Worm (Caenorhabditis elegans): ENCODE measurements around the gene srh-4.

srh-4 gene

DNA sequence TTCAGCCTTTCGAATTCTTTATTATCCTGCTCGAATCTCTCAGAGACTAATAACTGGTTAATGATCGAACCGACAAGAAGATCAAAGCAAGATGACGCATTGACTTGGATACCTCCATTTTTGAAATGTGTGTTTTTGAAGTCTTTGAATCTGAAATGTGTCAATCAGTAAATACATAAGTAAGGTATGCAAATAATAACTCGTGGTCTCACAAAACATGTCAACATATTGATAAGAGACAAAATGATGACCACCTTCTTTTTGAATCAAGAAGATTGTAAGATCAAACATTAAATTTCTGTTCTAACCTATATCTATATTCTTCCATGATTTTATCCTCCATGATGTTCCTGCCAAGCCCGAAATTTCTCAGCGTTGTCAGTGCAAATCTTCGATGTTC, 40.6 kb upstream of the srh-4 start:
- no peak for TF ChIP-seq nhr-23 (tag; optimal IDR thresholded peaks at IDR 0.05)

DNA sequence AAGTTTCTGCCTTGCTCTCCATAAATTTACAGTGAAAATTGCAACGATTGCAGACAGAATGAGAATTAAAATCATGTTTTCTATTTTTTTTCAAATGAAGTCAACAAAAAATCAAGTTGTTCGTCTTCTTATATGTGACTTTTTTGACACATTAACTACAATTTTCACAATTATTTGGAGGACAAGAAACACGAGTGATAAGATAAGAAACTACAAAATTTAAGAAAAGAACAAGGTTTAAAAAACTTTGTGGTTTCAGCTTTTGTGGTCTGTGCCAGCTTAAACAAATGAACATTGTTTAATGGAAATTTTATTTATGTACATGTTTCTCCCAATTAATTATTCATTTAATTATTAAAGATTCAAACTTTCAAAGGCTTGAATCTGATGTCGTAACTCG, 39.9 kb upstream of the srh-4 start, which contains the start of gene cyp-34A9:
Gene cyp-34A9 (minus strand): TSS at position 131 of the 400 bp plus-strand sequence.
- TF ChIP-seq fos-1 (tag; optimal IDR thresholded peaks at IDR 0.05) (peak; percentile 36), sma-9 (GFP tag; optimal IDR thresholded peaks at IDR 0.05) (peak; percentile 58), sma-9 (tag; optimal IDR thresholded peaks at IDR 0.05) (no peak), egl-27 (tag; optimal IDR thresholded peaks at IDR 0.05) (no peak)

DNA sequence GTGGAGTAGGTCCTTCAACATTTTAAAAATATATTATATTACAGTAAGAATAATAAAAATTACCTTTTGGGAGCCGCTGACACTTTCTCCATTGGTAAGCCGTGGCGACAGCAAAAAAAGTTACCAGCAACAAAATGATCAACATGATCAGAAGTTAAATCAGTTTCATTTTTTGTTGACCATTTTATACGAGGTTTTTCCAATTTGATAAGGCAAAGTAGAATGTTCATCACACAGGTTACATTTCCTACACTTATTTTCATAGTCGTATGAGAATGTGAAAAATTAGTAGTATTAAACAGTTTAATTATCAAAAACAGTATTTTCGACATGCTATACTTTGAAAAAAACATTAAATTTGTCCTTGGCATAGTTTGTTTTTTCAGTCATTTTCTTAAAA, 37.4 kb upstream of the srh-4 start, which contains the start of gene cyp-34A10:
Gene cyp-34A10 (minus strand): TSS at position 146 of the 400 bp plus-strand sequence.
- no peak for TF ChIP-seq sem-4 (tag; optimal IDR thresholded peaks at IDR 0.05)
- TF ChIP-seq ztf-11 (tag; optimal IDR thresholded peaks at IDR 0.05) = no peak
- TF ChIP-seq nhr-10 (tag; optimal IDR thresholded peaks at IDR 0.05) = no peak
- no peak for TF ChIP-seq ceh-16 (tag; optimal IDR thresholded peaks at IDR 0.05)
- TF ChIP-seq ZK546.5 (tag; optimal IDR thresholded peaks at IDR 0.05) = no peak
- TF ChIP-seq skn-1 (tag; optimal IDR thresholded peaks at IDR 0.05) = no peak

DNA sequence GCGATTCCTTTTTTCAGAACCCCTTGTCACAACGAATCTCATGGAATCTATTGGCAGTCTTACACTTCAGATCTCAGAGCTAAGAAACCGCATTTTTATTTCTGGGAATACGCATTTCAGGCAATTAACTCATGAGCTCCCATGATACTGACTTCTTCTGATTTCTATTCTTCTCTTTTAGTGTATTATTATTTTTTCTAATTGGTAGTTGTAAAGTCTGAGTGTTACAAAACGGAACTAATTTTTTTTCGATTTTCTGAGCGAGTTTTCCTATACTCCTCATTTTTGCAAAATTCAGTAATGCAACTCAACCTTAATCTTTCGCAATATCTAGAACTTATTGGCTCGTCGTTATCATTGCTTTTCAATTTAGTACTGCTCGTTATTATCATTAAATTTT, 35.9 kb upstream of the srh-4 start, which contains the start of gene str-82:
Gene str-82 (plus strand): TSS at position 301 of the 400 bp plus-strand sequence.
- no peak for TF ChIP-seq nhr-23 (tag; optimal IDR thresholded peaks at IDR 0.05)
- TF ChIP-seq egl-27 (tag; optimal IDR thresholded peaks at IDR 0.05) = no peak
- no peak for TF ChIP-seq ceh-16 (tag; optimal IDR thresholded peaks at IDR 0.05)
- no peak for TF ChIP-seq ZK546.5 (tag; optimal IDR thresholded peaks at IDR 0.05)

DNA sequence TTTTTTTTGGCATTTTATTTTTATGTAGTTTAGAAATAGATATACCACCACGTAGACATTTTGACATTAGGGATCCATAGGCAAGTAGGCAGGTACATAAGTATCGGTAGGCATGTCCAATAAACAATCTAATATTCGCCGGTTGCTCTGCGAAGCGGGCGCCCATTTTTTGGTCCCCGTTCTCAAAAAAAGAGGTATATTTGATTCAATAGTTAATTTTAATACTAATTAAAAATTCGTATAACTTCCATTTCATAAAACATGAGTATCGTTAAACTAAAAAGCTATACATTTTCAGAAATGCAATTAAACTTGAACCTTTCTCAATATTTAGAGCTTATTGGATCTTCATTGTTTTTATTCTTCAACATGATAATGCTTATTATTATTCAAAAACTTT, 33.3 kb upstream of the srh-4 start, which contains the start of gene str-83:
Gene str-83 (plus strand): TSS at position 301 of the 400 bp plus-strand sequence.
- no peak for TF ChIP-seq C34F6.9 (tag; optimal IDR thresholded peaks at IDR 0.05)
- TF ChIP-seq ceh-82 (tag; optimal IDR thresholded peaks at IDR 0.05) = no peak
- no peak for TF ChIP-seq blmp-1 (tag; optimal IDR thresholded peaks at IDR 0.05; ENCODE audit: insufficient read depth)
- TF ChIP-seq skn-1 (tag; optimal IDR thresholded peaks at IDR 0.05) = no peak
- TF ChIP-seq nhr-12 (tag; optimal IDR thresholded peaks at IDR 0.05) = no peak
- no peak for TF ChIP-seq lsy-2 (tag; optimal IDR thresholded peaks at IDR 0.05)
- no peak for TF ChIP-seq sma-3 (GFP tag; optimal IDR thresholded peaks at IDR 0.05)
- TF ChIP-seq nhr-77 (tag; optimal IDR thresholded peaks at IDR 0.05) = no peak
- no peak for TF ChIP-seq unc-39 (tag; optimal IDR thresholded peaks at IDR 0.05)
- TF ChIP-seq ceh-16 (tag; optimal IDR thresholded peaks at IDR 0.05) = no peak
- TF ChIP-seq R02D3.7 (tag; optimal IDR thresholded peaks at IDR 0.05) = no peak
- no peak for TF ChIP-seq mab-5 (tag; optimal IDR thresholded peaks at IDR 0.05)
- TF ChIP-seq ama-1 (optimal IDR thresholded peaks at IDR 0.05) = no peak
- TF ChIP-seq ztf-4 (tag; optimal IDR thresholded peaks at IDR 0.05) = no peak
- TF ChIP-seq nhr-6 (tag; optimal IDR thresholded peaks at IDR 0.05) = no peak
- TF ChIP-seq aly-2 (tag; optimal IDR thresholded peaks at IDR 0.05) = no peak
- no peak for TF ChIP-seq lin-13 (GFP tag; optimal IDR thresholded peaks at IDR 0.05)

DNA sequence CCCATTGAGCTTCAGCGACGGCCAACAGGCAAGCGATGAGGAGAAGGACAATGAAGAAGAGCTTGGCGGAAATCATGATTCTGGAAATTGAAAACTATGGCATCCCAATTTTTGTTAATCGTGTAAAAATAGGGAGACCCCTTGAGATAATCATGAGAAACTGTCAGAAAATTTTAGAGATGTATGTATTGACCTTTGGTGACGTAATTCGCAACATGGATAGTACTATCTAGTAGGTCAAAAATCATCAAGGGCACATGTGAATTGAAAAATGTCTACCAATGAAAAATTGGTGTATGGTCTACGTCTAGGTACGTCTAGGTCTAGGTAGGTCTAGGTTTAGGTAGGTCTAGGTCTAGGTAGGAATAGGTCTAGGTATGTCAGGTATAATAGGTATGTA, 31.2 kb upstream of the srh-4 start, which contains the start of gene nlp-34:
Gene nlp-34 (minus strand): TSS at position 82 of the 400 bp plus-strand sequence.
- no peak for TF ChIP-seq ztf-11 (tag; optimal IDR thresholded peaks at IDR 0.05)
- no peak for TF ChIP-seq sem-4 (tag; optimal IDR thresholded peaks at IDR 0.05)
- TF ChIP-seq ztf-1 (GFP tag; conservative IDR thresholded peaks at IDR 0.05) = no peak
- TF ChIP-seq nhr-25 (tag; optimal IDR thresholded peaks at IDR 0.05) = no peak
- TF ChIP-seq nhr-10 (tag; optimal IDR thresholded peaks at IDR 0.05) = no peak
- TF ChIP-seq elt-1 (tag; optimal IDR thresholded peaks at IDR 0.05) = no peak

DNA sequence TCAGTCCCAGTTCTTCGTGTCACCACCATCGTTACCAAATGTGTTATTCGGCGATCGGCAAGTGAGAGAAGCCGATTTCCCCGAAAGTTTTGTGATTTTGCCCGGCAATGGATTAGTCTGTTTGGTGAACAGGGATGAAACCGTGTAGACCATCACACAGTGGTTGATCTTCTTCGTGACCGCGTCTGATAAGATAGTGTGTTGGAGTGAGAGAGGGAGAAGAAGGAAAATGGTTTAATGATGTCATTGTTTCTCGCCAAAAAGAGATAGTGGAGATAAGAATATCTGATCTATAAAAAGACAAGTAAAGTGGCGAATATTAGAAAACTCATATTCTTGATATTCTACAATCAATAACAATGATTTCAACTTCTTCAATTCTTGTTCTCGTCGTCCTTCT, 30.5 kb upstream of the srh-4 start, which contains the start of gene nlp-31:
Gene nlp-31 (plus strand): TSS at position 237 of the 400 bp plus-strand sequence.
- TF ChIP-seq nhr-237 (tag; optimal IDR thresholded peaks at IDR 0.05) (no peak), gmeb-1 (tag; optimal IDR thresholded peaks at IDR 0.05) (no peak), ceh-82 (tag; optimal IDR thresholded peaks at IDR 0.05) (no peak), sma-9 (GFP tag; optimal IDR thresholded peaks at IDR 0.05) (peak; percentile 69), sma-9 (tag; optimal IDR thresholded peaks at IDR 0.05) (no peak), nhr-11 (tag; optimal IDR thresholded peaks at IDR 0.05) (no peak), skn-1 (tag; optimal IDR thresholded peaks at IDR 0.05) (no peak), crh-2 (tag; optimal IDR thresholded peaks at IDR 0.05) (peak; percentile 5), nhr-12 (tag; optimal IDR thresholded peaks at IDR 0.05) (no peak), nhr-25 (tag; optimal IDR thresholded peaks at IDR 0.05) (peak; percentile 77), mdl-1 (tag; optimal IDR thresholded peaks at IDR 0.05) (peak in 1 of 2 experiments; percentile 23), unc-55 (GFP tag; optimal IDR thresholded peaks at IDR 0.05) (no peak), lsy-2 (tag; optimal IDR thresholded peaks at IDR 0.05) (no peak), unc-62 (GFP tag; optimal IDR thresholded peaks at IDR 0.05) (no peak), R02D3.7 (tag; optimal IDR thresholded peaks at IDR 0.05) (no peak), unc-39 (tag; optimal IDR thresholded peaks at IDR 0.05) (no peak), fos-1 (tag; optimal IDR thresholded peaks at IDR 0.05) (peak; percentile 34), sma-3 (GFP tag; optimal IDR thresholded peaks at IDR 0.05) (peak; percentile 90), lin-39 (tag; optimal IDR thresholded peaks at IDR 0.05) (no peak), C34F6.9 (tag; optimal IDR thresholded peaks at IDR 0.05) (no peak), nhr-23 (tag; optimal IDR thresholded peaks at IDR 0.05) (no peak), nhr-21 (tag; optimal IDR thresholded peaks at IDR 0.05) (peak; percentile 73), F13H6.1 (tag; optimal IDR thresholded peaks at IDR 0.05) (peak; percentile 10), Y55F3AM.14 (GFP tag; optimal IDR thresholded peaks at IDR 0.05) (no peak)
